Worm (Caenorhabditis elegans): ENCODE measurements around the gene F13E9.11.
A peak's percentile ranks its signal among the peaks of the same experiment; 100 is the strongest.

Gene F13E9.11

DNA sequence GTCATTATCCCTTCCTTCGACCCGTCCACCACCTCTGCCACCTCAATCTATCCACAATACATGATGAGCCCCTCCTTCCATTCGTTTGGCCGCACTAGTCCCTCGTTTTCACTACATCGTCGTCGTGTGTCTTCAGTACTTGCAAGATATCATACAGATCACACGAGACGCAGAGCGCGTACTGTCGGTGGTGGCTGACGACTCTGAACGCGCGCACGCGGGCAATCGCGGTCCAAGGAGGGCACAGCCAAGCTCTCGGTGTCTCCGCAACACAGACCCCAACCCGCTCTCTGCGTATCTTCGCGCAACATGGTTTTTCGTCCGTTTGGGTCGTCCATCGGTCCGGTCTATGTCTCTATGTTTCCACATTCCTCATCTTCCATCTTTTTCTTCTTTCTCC is 51.9 kb downstream of the F13E9.11 start (continued):
- TF ChIP-seq ceh-2 (tag; optimal IDR thresholded peaks at IDR 0.05) (peak; percentile 71), tbx-2 (tag; optimal IDR thresholded peaks at IDR 0.05) (peak; percentile 77), lim-6 (tag; optimal IDR thresholded peaks at IDR 0.05) (no peak), hlh-30 (tag; optimal IDR thresholded peaks at IDR 0.05; ENCODE audit: insufficient read depth) (peak; percentile 58), dve-1 (tag; optimal IDR thresholded peaks at IDR 0.05) (no peak), ceh-45 (GFP tag; IDR thresholded peaks at IDR 0.05) (no peak), fax-1 (tag; optimal IDR thresholded peaks at IDR 0.05) (no peak), fkh-6 (tag; optimal IDR thresholded peaks at IDR 0.05) (no peak), nfya-1 (tag; optimal IDR thresholded peaks at IDR 0.05) (peak; percentile 33), sdc-2 (tag; optimal IDR thresholded peaks at IDR 0.05) (peak; percentile 38), ama-1 (optimal IDR thresholded peaks at IDR 0.05) (no peak), ceh-6 (GFP tag; optimal IDR thresholded peaks at IDR 0.05) (peak; percentile 42), odd-2 (tag; optimal IDR thresholded peaks at IDR 0.05) (no peak), ceh-31 (tag; optimal IDR thresholded peaks at IDR 0.05) (peak; percentile 56), unc-86 (tag; optimal IDR thresholded peaks at IDR 0.05) (no peak), ceh-24 (tag; optimal IDR thresholded peaks at IDR 0.05) (no peak), hlh-13 (GFP tag; optimal IDR thresholded peaks at IDR 0.05) (no peak), ceh-30 (tag; optimal IDR thresholded peaks at IDR 0.05) (no peak), pax-1 (tag; optimal IDR thresholded peaks at IDR 0.05) (no peak), syd-9 (tag; optimal IDR thresholded peaks at IDR 0.05) (no peak), eyg-1 (tag; optimal IDR thresholded peaks at IDR 0.05) (no peak), C38D4.7 (GFP tag; optimal IDR thresholded peaks at IDR 0.05) (peak; percentile 17), C08G9.2 (tag; optimal IDR thresholded peaks at IDR 0.05) (peak; percentile 22), hlh-6 (tag; optimal IDR thresholded peaks at IDR 0.05) (no peak), ahr-1 (tag; optimal IDR thresholded peaks at IDR 0.05) (no peak), ceh-9 (tag; optimal IDR thresholded peaks at IDR 0.05) (no peak), ceh-48 (tag; optimal IDR thresholded peaks at IDR 0.05) (no peak), ets-4 (tag; optimal IDR thresholded peaks at IDR 0.05) (no peak), hlh-15 (tag; optimal IDR thresholded peaks at IDR 0.05) (no peak), tbx-7 (tag; optimal IDR thresholded peaks at IDR 0.05) (peak; percentile 1), unc-42 (tag; optimal IDR thresholded peaks at IDR 0.05) (no peak), pag-3 (tag; optimal IDR thresholded peaks at IDR 0.05; ENCODE audit: borderline replicate concordance) (no peak), ttx-3 (tag; optimal IDR thresholded peaks at IDR 0.05) (no peak), K09A11.1 (tag; optimal IDR thresholded peaks at IDR 0.05; ENCODE audit: insufficient read depth) (no peak), T23F11.4 (GFP tag; optimal IDR thresholded peaks at IDR 0.05) (no peak), lin-11 (tag; optimal IDR thresholded peaks at IDR 0.05) (no peak), sox-2 (GFP tag; IDR thresholded peaks at IDR 0.05) (no peak)

ce11 chrIV:10815950-10816349 is 53.0 kb downstream of the F13E9.11 start:
- no peak for TF ChIP-seq lin-11 (tag; optimal IDR thresholded peaks at IDR 0.05)
- no peak for TF ChIP-seq npax-4 (tag; optimal IDR thresholded peaks at IDR 0.05)
- no peak for TF ChIP-seq pha-4 (tag; optimal IDR thresholded peaks at IDR 0.05)
- no peak for TF ChIP-seq C38D4.7 (GFP tag; optimal IDR thresholded peaks at IDR 0.05)
- no peak for TF ChIP-seq hlh-15 (tag; optimal IDR thresholded peaks at IDR 0.05)
- TF ChIP-seq ceh-9 (tag; optimal IDR thresholded peaks at IDR 0.05): no peak
- TF ChIP-seq ceh-24 (tag; optimal IDR thresholded peaks at IDR 0.05): no peak
- TF ChIP-seq mec-3 (tag; optimal IDR thresholded peaks at IDR 0.05; ENCODE audit: borderline replicate concordance): no peak
- no peak for TF ChIP-seq rnt-1 (tag; optimal IDR thresholded peaks at IDR 0.05)
- TF ChIP-seq Y22D7AL.16 (tag; optimal IDR thresholded peaks at IDR 0.05): no peak
- no peak for TF ChIP-seq C08G9.2 (tag; optimal IDR thresholded peaks at IDR 0.05)
- no peak for TF ChIP-seq zip-5 (tag; optimal IDR thresholded peaks at IDR 0.05)
- TF ChIP-seq ceh-19 (GFP tag; optimal IDR thresholded peaks at IDR 0.05): no peak

All from whole organism, late embryonic.